Worm (Caenorhabditis elegans): ENCODE measurements around the gene gcy-23.

- TF ChIP-seq elt-3 (tag; optimal IDR thresholded peaks at IDR 0.05) (no peak), lsy-2 (tag; optimal IDR thresholded peaks at IDR 0.05) (no peak), ceh-16 (tag; optimal IDR thresholded peaks at IDR 0.05) (no peak), aly-2 (tag; optimal IDR thresholded peaks at IDR 0.05) (no peak), nhr-12 (tag; optimal IDR thresholded peaks at IDR 0.05) (no peak), lin-39 (tag; optimal IDR thresholded peaks at IDR 0.05) (no peak), blmp-1 (tag; optimal IDR thresholded peaks at IDR 0.05; ENCODE audit: insufficient read depth) (no peak), snpc-4 (tag; optimal IDR thresholded peaks at IDR 0.05) (no peak)
Measured at ce11 chrIV:3256866-3257265, 32.3 kb downstream of the gcy-23 start.
